Fruit fly (Drosophila melanogaster) whole organism, wandering third instar larva: Measurements from ENCODE around the gene AsnS.

Experiments
- Abd-B ChIP-seq: fragments of >200 bp; optimal IDR thresholded peaks from 2 replicates; lab custom pipeline; 2017; ENCODE audit warnings: missing biosample characterization, missing genetic modification characterization
- CG9705 ChIP-seq: fragments of 200-800 bp; sonication (Bioruptor generic); optimal IDR thresholded peaks from 2 replicates; lab custom pipeline; 2018; ENCODE audit warnings: missing biosample characterization, mild to moderate bottlenecking, missing genetic modification characterization
- CrebA ChIP-seq: fragments of 200-800 bp; sonication (Bioruptor generic); optimal IDR thresholded peaks from 2 replicates; lab custom pipeline; 2016; ENCODE audit warnings: missing biosample characterization, mild to moderate bottlenecking, missing genetic modification characterization, borderline replicate concordance
- Dfd ChIP-seq: fragments of >200 bp; optimal IDR thresholded peaks from 2 replicates; lab custom pipeline; 2017; ENCODE audit warnings: missing biosample characterization, missing genetic modification characterization
- Dif ChIP-seq: fragments of 200-275, 200-300 bp; sonication (Bioruptor generic); optimal IDR thresholded peaks from 2 replicates; lab custom pipeline; 2018; ENCODE audit warnings: missing biosample characterization, missing genetic modification characterization; ENCODE audit not compliant: partially characterized antibody
- GATAd ChIP-seq: sonication (Bioruptor generic); optimal IDR thresholded peaks from 2 replicates; lab custom pipeline; 2016; ENCODE audit warnings: missing biosample characterization, missing genetic modification characterization
- HLH106 ChIP-seq: fragments of 200-800 bp; optimal IDR thresholded peaks from 3 replicates; lab custom pipeline; 2019; ENCODE audit warnings: missing biosample characterization, mild to moderate bottlenecking, missing genetic modification characterization, moderate library complexity
- Hnf4 ChIP-seq: fragments of 200-800 bp; sonication (Bioruptor generic); optimal IDR thresholded peaks from 2 replicates; lab custom pipeline; 2016; ENCODE audit warnings: missing biosample characterization, mild to moderate bottlenecking, missing genetic modification characterization
- Hr78 ChIP-seq: fragments of >200 bp; optimal IDR thresholded peaks from 2 replicates; lab custom pipeline; 2017; ENCODE audit warnings: missing biosample characterization, missing genetic modification characterization
- Hr83 ChIP-seq: fragments of 200-300 bp; sonication (Bioruptor generic); optimal IDR thresholded peaks from 2 replicates; lab custom pipeline; 2016; ENCODE audit warnings: missing biosample characterization, mild to moderate bottlenecking, missing genetic modification characterization, moderate library complexity; ENCODE audit not compliant: poor library complexity, severe bottlenecking
- Jra ChIP-seq: sonication (Bioruptor generic); optimal IDR thresholded peaks from 2 replicates; lab custom pipeline; 2016; ENCODE audit warnings: missing biosample characterization, missing genetic modification characterization
- Mio ChIP-seq: sonication (Bioruptor generic); optimal IDR thresholded peaks from 2 replicates; lab custom pipeline; 2016; ENCODE audit warnings: missing biosample characterization, missing genetic modification characterization
- Myc ChIP-seq: fragments of >200 bp; optimal IDR thresholded peaks from 2 replicates; lab custom pipeline; 2017
- N ChIP-seq: fragments of >200 bp; optimal IDR thresholded peaks from 2 replicates; lab custom pipeline; 2018; ENCODE audit warnings: missing biosample characterization, missing external identifiers, missing genetic modification characterization
- OdsH ChIP-seq: fragments of 200-800 bp; sonication (Bioruptor generic); optimal IDR thresholded peaks from 2 replicates; lab custom pipeline; 2016; ENCODE audit warnings: missing biosample characterization, mild to moderate bottlenecking, missing genetic modification characterization
- Rel ChIP-seq, 2 experiments: fragments of 200-800 bp; sonication (Bioruptor generic) in 1 of 2; optimal IDR thresholded peaks; 2 replicates in 1 of 2; 3 replicates in 1 of 2; lab custom pipeline; 2016 to 2019; ENCODE audit warnings: mild to moderate bottlenecking in 2 of 2, missing biosample characterization in 2 of 2, missing genetic modification characterization in 2 of 2, moderate library complexity in 1 of 2
- Vsx2 ChIP-seq: fragments of 200-300, 225-300 bp; sonication (Bioruptor generic); optimal IDR thresholded peaks from 2 replicates; lab custom pipeline; 2018; ENCODE audit warnings: missing biosample characterization, missing genetic modification characterization; ENCODE audit not compliant: partially characterized antibody
- br ChIP-seq: fragments of 200-800 bp; sonication (Bioruptor generic); optimal IDR thresholded peaks from 2 replicates; lab custom pipeline; 2016; ENCODE audit warnings: missing biosample characterization, missing genetic modification characterization
- brk ChIP-seq: fragments of 200-800 bp; sonication (Bioruptor generic); optimal IDR thresholded peaks from 2 replicates; lab custom pipeline; 2016; ENCODE audit warnings: missing biosample characterization, mild to moderate bottlenecking, missing genetic modification characterization
- dl ChIP-seq, 2 experiments: fragments of 175-275, 200-275 bp in 1 of 2; fragments of 200-275 bp in 1 of 2; sonication (Bioruptor generic); optimal IDR thresholded peaks; lab custom pipeline; 2018; ENCODE audit warnings: mild to moderate bottlenecking in 2 of 2, missing biosample characterization in 2 of 2, missing genetic modification characterization in 2 of 2, moderate library complexity in 2 of 2; ENCODE audit not compliant: partially characterized antibody in 2 of 2, insufficient read depth in 1 of 2
- dmrt93B ChIP-seq: fragments of 200-800 bp; sonication (Bioruptor generic); optimal IDR thresholded peaks from 2 replicates; lab custom pipeline; 2018; ENCODE audit warnings: missing biosample characterization, mild to moderate bottlenecking, missing genetic modification characterization
- dsf ChIP-seq: sonication (Bioruptor generic); optimal IDR thresholded peaks from 2 replicates; lab custom pipeline; 2016; ENCODE audit warnings: missing biosample characterization, missing genetic modification characterization, borderline replicate concordance
- ey ChIP-seq: fragments of 200-800 bp; sonication (Bioruptor generic); optimal IDR thresholded peaks from 2 replicates; lab custom pipeline; 2016; ENCODE audit warnings: missing biosample characterization, missing genetic modification characterization
- foxo ChIP-seq, 2 experiments: fragments of 200-800 bp; sonication (Bioruptor generic); optimal IDR thresholded peaks; 2 replicates in 1 of 2; 3 replicates in 1 of 2; lab custom pipeline; 2016 to 2017; ENCODE audit warnings: missing biosample characterization in 2 of 2, missing genetic modification characterization in 2 of 2
- fru ChIP-seq: fragments of 200-800 bp; sonication (Bioruptor generic); optimal IDR thresholded peaks from 3 replicates; lab custom pipeline; 2016; ENCODE audit warnings: missing biosample characterization, mild to moderate bottlenecking, missing genetic modification characterization
- h ChIP-seq: fragments of 200-800 bp; sonication (Bioruptor generic); optimal IDR thresholded peaks from 3 replicates; lab custom pipeline; 2016; ENCODE audit warnings: missing biosample characterization, mild to moderate bottlenecking, missing genetic modification characterization
- jim ChIP-seq: fragments of 175-275, 200-325 bp; sonication (Bioruptor generic); optimal IDR thresholded peaks from 2 replicates; lab custom pipeline; 2016; ENCODE audit warnings: missing biosample characterization, mild to moderate bottlenecking, missing genetic modification characterization
- lola ChIP-seq: fragments of >200 bp; optimal IDR thresholded peaks from 2 replicates; lab custom pipeline; 2017; ENCODE audit warnings: missing biosample characterization, missing genetic modification characterization
- pan ChIP-seq: fragments of >200 bp; optimal IDR thresholded peaks from 2 replicates; lab custom pipeline; 2017
- psq ChIP-seq: fragments of 200-800 bp; sonication (Bioruptor generic); optimal IDR thresholded peaks from 3 replicates; lab custom pipeline; 2017; ENCODE audit warnings: missing biosample characterization, mild to moderate bottlenecking, missing genetic modification characterization, moderate library complexity
- rgr ChIP-seq: fragments of 200-800 bp; sonication (Bioruptor generic); optimal IDR thresholded peaks from 3 replicates; lab custom pipeline; 2016; ENCODE audit warnings: missing biosample characterization, mild to moderate bottlenecking, missing genetic modification characterization
- sage ChIP-seq: fragments of 200-800 bp; sonication (Bioruptor generic); optimal IDR thresholded peaks from 2 replicates; lab custom pipeline; 2016; ENCODE audit warnings: missing biosample characterization, mild to moderate bottlenecking, missing genetic modification characterization
- sv ChIP-seq: fragments of 200-800 bp; sonication (Bioruptor generic); optimal IDR thresholded peaks from 3 replicates; lab custom pipeline; 2016; ENCODE audit warnings: missing biosample characterization, missing genetic modification characterization
- tai ChIP-seq: sonication (Bioruptor generic); optimal IDR thresholded peaks from 2 replicates; lab custom pipeline; 2016; ENCODE audit warnings: missing biosample characterization, missing genetic modification characterization

AsnS gene

dm6 chr3L:21193170-21193569 lies 20.3 kb downstream of the AsnS start, which contains the start of gene CG42337:
Gene CG42337 (minus strand): TSS chr3L:21193363.
- TF ChIP-seq foxo (GFP tag; optimal IDR thresholded peaks at IDR 0.05; lab: Kevin White, UChicago) (no peak), CrebA (GFP tag; lab: Kevin White, UChicago) (no peak), sv (GFP tag; lab: Kevin White, UChicago) (no peak), Dfd (no peak), psq (GFP tag; lab: Kevin White, UChicago) (no peak), OdsH (GFP tag; lab: Kevin White, UChicago) (no peak), dsf (no peak), ey (no peak), lola (GFP tag; lab: Kevin White, UChicago) (no peak), Jra (GFP tag; lab: Kevin White, UChicago) (no peak), Myc (lab: Kevin White, UChicago) (no peak), Mio (GFP tag; lab: Kevin White, UChicago) (no peak), Hr83 (no peak), jim (GFP tag; lab: Kevin White, UChicago) (no peak), pan (no peak), br (GFP tag; lab: Kevin White, UChicago) (no peak)
- TF ChIP-seq, all 38 proteins: peak for 0

dm6 chr3L:21194392-21194925 lies 21.5 kb downstream of the AsnS start:
- TF ChIP-seq brk (GFP tag; lab: Kevin White, UChicago): no peak
- peak; percentile 10 for TF ChIP-seq Vsx2 (GFP tag; lab: Kevin White, UChicago)

dm6 chr3L:21196563-21196962 lies 23.6 kb downstream of the AsnS start, which contains the start of the genes Targ3 and park:
Gene Targ3 (plus strand): TSS chr3L:21196831.
Gene park (minus strand): TSS chr3L:21196853.
- TF ChIP-seq GATAd: peak; percentile 36
- no peak for TF ChIP-seq fru (GFP tag; lab: Kevin White, UChicago)
- no peak for TF ChIP-seq dl (GFP tag; optimal IDR thresholded peaks at IDR 0.05; lab: Kevin White, UChicago; ENCODE audit: insufficient read depth in 1 of 2, partially characterized antibody in 2 of 2)
- TF ChIP-seq Abd-B (GFP tag; lab: Kevin White, UChicago): no peak
- peak; percentile 47 for TF ChIP-seq psq (GFP tag; lab: Kevin White, UChicago)
- peak in 1 of 2 experiments; percentile 29 for TF ChIP-seq foxo (GFP tag; optimal IDR thresholded peaks at IDR 0.05; lab: Kevin White, UChicago)
- no peak for TF ChIP-seq Jra (GFP tag; lab: Kevin White, UChicago)
- TF ChIP-seq Hr78: no peak
- TF ChIP-seq Dif (GFP tag; lab: Kevin White, UChicago): no peak
- peak; percentile 73 for TF ChIP-seq Hnf4 (GFP tag; lab: Kevin White, UChicago)
- peak; percentile 6 for TF ChIP-seq sv (GFP tag; lab: Kevin White, UChicago)
- peak; percentile 82 for TF ChIP-seq rgr (GFP tag; lab: Kevin White, UChicago)
- TF ChIP-seq lola (GFP tag; lab: Kevin White, UChicago): no peak
- TF ChIP-seq Dfd: no peak
- peak; percentile 49 for TF ChIP-seq br (GFP tag; lab: Kevin White, UChicago)
- peak; percentile 58 for TF ChIP-seq Hr83
- no peak for TF ChIP-seq N (GFP tag; lab: Kevin White, UChicago)
- no peak for TF ChIP-seq CG9705 (GFP tag; lab: Kevin White, UChicago)
- TF ChIP-seq ey: peak; percentile 43
- TF ChIP-seq sage (GFP tag; lab: Kevin White, UChicago): no peak
- no peak for TF ChIP-seq dmrt93B
- TF ChIP-seq brk (GFP tag; lab: Kevin White, UChicago): no peak
- TF ChIP-seq Mio (GFP tag; lab: Kevin White, UChicago): no peak
- no peak for TF ChIP-seq Rel (GFP tag; optimal IDR thresholded peaks at IDR 0.05; lab: Kevin White, UChicago)
- peak; percentile 38 for TF ChIP-seq Rel (tag; optimal IDR thresholded peaks at IDR 0.05; lab: Kevin White, UChicago)
- peak; percentile 68 for TF ChIP-seq OdsH (GFP tag; lab: Kevin White, UChicago)
- no peak for TF ChIP-seq HLH106 (tag; lab: Kevin White, UChicago)
- TF ChIP-seq CrebA (GFP tag; lab: Kevin White, UChicago): no peak
- TF ChIP-seq tai (GFP tag; lab: Kevin White, UChicago): no peak
- no peak for TF ChIP-seq Vsx2 (GFP tag; lab: Kevin White, UChicago)
- peak; percentile 15 for TF ChIP-seq h (GFP tag; lab: Kevin White, UChicago)
- TF ChIP-seq pan: no peak
- peak; percentile 64 for TF ChIP-seq Myc (lab: Kevin White, UChicago)
- TF ChIP-seq dsf: peak; percentile 62
